Worm (Caenorhabditis elegans): ENCODE measurements around the gene sfxn-2.

The sfxn-2 gene

ce11 chrX:7988457-7988856, 30.4 kb upstream of the sfxn-2 start:
- TF ChIP-seq ZK546.5 (tag; optimal IDR thresholded peaks at IDR 0.05) (no peak), lin-39 (tag; optimal IDR thresholded peaks at IDR 0.05) (no peak), fos-1 (tag; optimal IDR thresholded peaks at IDR 0.05) (no peak), nhr-11 (tag; optimal IDR thresholded peaks at IDR 0.05) (no peak), nhr-23 (tag; optimal IDR thresholded peaks at IDR 0.05) (no peak), snpc-4 (tag; optimal IDR thresholded peaks at IDR 0.05) (no peak), unc-39 (tag; optimal IDR thresholded peaks at IDR 0.05) (no peak), nhr-10 (tag; optimal IDR thresholded peaks at IDR 0.05) (no peak), nhr-21 (tag; optimal IDR thresholded peaks at IDR 0.05) (no peak), ama-1 (optimal IDR thresholded peaks at IDR 0.05) (no peak), Y55F3AM.14 (GFP tag; optimal IDR thresholded peaks at IDR 0.05) (no peak), egl-27 (tag; optimal IDR thresholded peaks at IDR 0.05) (no peak), ztf-4 (tag; optimal IDR thresholded peaks at IDR 0.05) (no peak), blmp-1 (tag; optimal IDR thresholded peaks at IDR 0.05; ENCODE audit: insufficient read depth) (no peak), mab-5 (tag; optimal IDR thresholded peaks at IDR 0.05) (no peak), nhr-77 (tag; optimal IDR thresholded peaks at IDR 0.05) (no peak)

- TF ChIP-seq gmeb-1 (tag; optimal IDR thresholded peaks at IDR 0.05) = peak; percentile 68
- TF ChIP-seq elt-3 (tag; optimal IDR thresholded peaks at IDR 0.05) = no peak
- TF ChIP-seq mdl-1 (tag; optimal IDR thresholded peaks at IDR 0.05) = peak; percentile 42 to 54
- TF ChIP-seq nhr-10 (tag; optimal IDR thresholded peaks at IDR 0.05) = no peak
- TF ChIP-seq ceh-16 (tag; optimal IDR thresholded peaks at IDR 0.05) = no peak
- peak; percentile 96 for TF ChIP-seq sma-9 (GFP tag; optimal IDR thresholded peaks at IDR 0.05)
- no peak for TF ChIP-seq sma-9 (tag; optimal IDR thresholded peaks at IDR 0.05)
- TF ChIP-seq peb-1 (tag; optimal IDR thresholded peaks at IDR 0.05) = no peak
- no peak for TF ChIP-seq F13H6.1 (tag; optimal IDR thresholded peaks at IDR 0.05)
- TF ChIP-seq nhr-25 (tag; optimal IDR thresholded peaks at IDR 0.05) = peak; percentile 73
- no peak for TF ChIP-seq mab-5 (tag; optimal IDR thresholded peaks at IDR 0.05)
- TF ChIP-seq C34F6.9 (tag; optimal IDR thresholded peaks at IDR 0.05) = no peak
- no peak for TF ChIP-seq skn-1 (tag; optimal IDR thresholded peaks at IDR 0.05)
- TF ChIP-seq sma-3 (GFP tag; optimal IDR thresholded peaks at IDR 0.05) = peak; percentile 93
- no peak for TF ChIP-seq snpc-4 (tag; optimal IDR thresholded peaks at IDR 0.05)
- no peak for TF ChIP-seq lin-13 (GFP tag; optimal IDR thresholded peaks at IDR 0.05)
- TF ChIP-seq nhr-21 (tag; optimal IDR thresholded peaks at IDR 0.05) = peak; percentile 88
- TF ChIP-seq unc-39 (tag; optimal IDR thresholded peaks at IDR 0.05) = no peak
- no peak for TF ChIP-seq elt-1 (tag; optimal IDR thresholded peaks at IDR 0.05)
- no peak for TF ChIP-seq nhr-12 (tag; optimal IDR thresholded peaks at IDR 0.05)
- no peak for TF ChIP-seq ztf-11 (tag; optimal IDR thresholded peaks at IDR 0.05)
- TF ChIP-seq ztf-1 (GFP tag; conservative IDR thresholded peaks at IDR 0.05) = no peak
- TF ChIP-seq nhr-129 (tag; optimal IDR thresholded peaks at IDR 0.05) = peak; percentile 60
- TF ChIP-seq nhr-23 (tag; optimal IDR thresholded peaks at IDR 0.05) = no peak
- peak; percentile 63 for TF ChIP-seq egl-27 (tag; optimal IDR thresholded peaks at IDR 0.05)
- TF ChIP-seq fos-1 (tag; optimal IDR thresholded peaks at IDR 0.05) = peak; percentile 29
- TF ChIP-seq nhr-237 (tag; optimal IDR thresholded peaks at IDR 0.05) = no peak
- peak in 1 of 2 experiments; percentile 54 for TF ChIP-seq lsy-2 (tag; optimal IDR thresholded peaks at IDR 0.05)
- no peak for TF ChIP-seq ZK546.5 (tag; optimal IDR thresholded peaks at IDR 0.05)
- TF ChIP-seq zag-1 (tag; optimal IDR thresholded peaks at IDR 0.05) = no peak
- TF ChIP-seq aly-2 (tag; optimal IDR thresholded peaks at IDR 0.05) = no peak
- no peak for TF ChIP-seq nhr-11 (tag; optimal IDR thresholded peaks at IDR 0.05)
- TF ChIP-seq ceh-82 (tag; optimal IDR thresholded peaks at IDR 0.05) = no peak
- TF ChIP-seq nhr-77 (tag; optimal IDR thresholded peaks at IDR 0.05) = no peak
- peak; percentile 68 for TF ChIP-seq crh-2 (tag; optimal IDR thresholded peaks at IDR 0.05)
- TF ChIP-seq mbf-1 (tag; optimal IDR thresholded peaks at IDR 0.05) = no peak
- no peak for TF ChIP-seq R02D3.7 (tag; optimal IDR thresholded peaks at IDR 0.05)
- TF ChIP-seq ama-1 (optimal IDR thresholded peaks at IDR 0.05) = no peak
- no peak for TF ChIP-seq Y55F3AM.14 (GFP tag; optimal IDR thresholded peaks at IDR 0.05)
- no peak for TF ChIP-seq lin-39 (tag; optimal IDR thresholded peaks at IDR 0.05)
- no peak for TF ChIP-seq dmd-4 (tag; optimal IDR thresholded peaks at IDR 0.05)
- TF ChIP-seq ztf-4 (tag; optimal IDR thresholded peaks at IDR 0.05) = no peak
- TF ChIP-seq blmp-1 (tag; optimal IDR thresholded peaks at IDR 0.05; ENCODE audit: insufficient read depth) = peak; percentile 44
- no peak for TF ChIP-seq alr-1 (tag; optimal IDR thresholded peaks at IDR 0.05)
- no peak for TF ChIP-seq sem-4 (tag; optimal IDR thresholded peaks at IDR 0.05)
- no peak for TF ChIP-seq unc-55 (GFP tag; optimal IDR thresholded peaks at IDR 0.05)
- TF ChIP-seq unc-62 (GFP tag; optimal IDR thresholded peaks at IDR 0.05) = no peak
- TF ChIP-seq lin-11 (tag; optimal IDR thresholded peaks at IDR 0.05) = no peak
- peak; percentile 22 for TF ChIP-seq nhr-6 (tag; optimal IDR thresholded peaks at IDR 0.05)
Measured at ce11 chrX:7986892-7987291, 28.8 kb upstream of the sfxn-2 start.

Measured in whole organism, L2 larva.